Fruit fly (Drosophila melanogaster): ENCODE results near the gene CG8475.

Gene CG8475

DNA sequence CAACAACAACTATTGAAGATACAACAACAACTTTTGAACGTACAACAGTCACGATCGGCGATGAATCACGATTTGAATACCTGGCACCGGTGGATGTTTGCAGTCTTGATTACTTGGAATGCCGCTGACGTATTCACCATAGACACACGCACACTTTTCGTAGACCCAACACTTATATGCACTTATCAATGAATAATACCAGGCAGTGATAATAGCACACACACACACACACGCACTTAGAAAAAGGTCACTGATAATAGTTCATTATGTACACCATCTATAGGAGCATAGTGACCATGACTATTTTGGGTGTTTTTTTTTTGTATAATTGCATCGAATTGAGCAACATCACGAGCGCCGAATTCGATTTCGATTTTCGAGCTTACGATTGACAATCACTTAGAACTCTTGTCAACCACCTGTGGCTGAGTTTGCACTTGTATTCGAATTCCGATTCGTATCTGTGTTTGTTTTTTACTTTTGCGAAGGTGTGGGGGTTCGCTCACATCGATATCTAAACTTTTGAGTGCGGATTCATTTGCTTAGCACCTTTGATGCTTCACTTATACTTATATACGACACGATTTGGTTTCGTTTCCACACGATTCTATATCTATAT is 42.4 kb upstream of the CG8475 start:
- peak; percentile 18 for TF ChIP-seq corto (GFP tag; optimal IDR thresholded peaks at IDR 0.05)
- TF ChIP-seq CG11504 (tag; optimal IDR thresholded peaks at IDR 0.05) = no peak
- TF ChIP-seq Hr51 (GFP tag; optimal IDR thresholded peaks at IDR 0.05) = no peak
- TF ChIP-seq grn (GFP tag; optimal IDR thresholded peaks at IDR 0.05) = peak; percentile 4
- no peak for TF ChIP-seq dimm (GFP tag; IDR thresholded peaks at IDR 0.05)
- no peak for TF ChIP-seq sr (GFP tag; IDR thresholded peaks at IDR 0.05)
- no peak for TF ChIP-seq CG14050 (GFP tag; IDR thresholded peaks at IDR 0.05)
- no peak for TF ChIP-seq pros (GFP tag; optimal IDR thresholded peaks at IDR 0.05)
- no peak for TF ChIP-seq CG16779 (GFP tag; IDR thresholded peaks at IDR 0.05)
- TF ChIP-seq Hmr (GFP tag; optimal IDR thresholded peaks at IDR 0.05) = no peak
- TF ChIP-seq CG10147 (GFP tag; optimal IDR thresholded peaks at IDR 0.05) = no peak
- TF ChIP-seq cg (GFP tag; optimal IDR thresholded peaks at IDR 0.05) = peak; percentile 79
- TF ChIP-seq al (GFP tag; IDR thresholded peaks at IDR 0.05) = no peak
- peak; percentile 55 for TF ChIP-seq exex (tag; optimal IDR thresholded peaks at IDR 0.05)
- TF ChIP-seq kah (GFP tag; optimal IDR thresholded peaks at IDR 0.05) = peak; percentile 88
- peak; percentile 43; the same call in 1 of the 3 replicates for TF ChIP-seq z (GFP tag; IDR thresholded peaks at IDR 0.05)
- peak; percentile 24 for TF ChIP-seq mirr (GFP tag; optimal IDR thresholded peaks at IDR 0.05)
- TF ChIP-seq CkIIα-i1 (GFP tag; IDR thresholded peaks at IDR 0.05) = no peak
- peak; percentile 20 for TF ChIP-seq kni (GFP tag; optimal IDR thresholded peaks at IDR 0.05)
- peak; percentile 9 for TF ChIP-seq CG8359 (GFP tag; optimal IDR thresholded peaks at IDR 0.05; ENCODE audit: borderline replicate concordance)
- peak; percentile 21 for TF ChIP-seq lab (GFP tag; optimal IDR thresholded peaks at IDR 0.05)
- no peak for TF ChIP-seq CG8944 (GFP tag; optimal IDR thresholded peaks at IDR 0.05)
- peak; percentile 26 for TF ChIP-seq Asciz (GFP tag; optimal IDR thresholded peaks at IDR 0.05)
- TF ChIP-seq CG13894 (tag; optimal IDR thresholded peaks at IDR 0.05) = no peak
- TF ChIP-seq CG3407 (GFP tag; optimal IDR thresholded peaks at IDR 0.05) = no peak
- TF ChIP-seq Six4 (GFP tag; optimal IDR thresholded peaks at IDR 0.05) = no peak
- no peak for TF ChIP-seq Poxn (GFP tag; IDR thresholded peaks at IDR 0.05)
- no peak for TF ChIP-seq CG7745 (tag; optimal IDR thresholded peaks at IDR 0.05)
- TF ChIP-seq E2f2 (GFP tag; IDR thresholded peaks at IDR 0.05) = no peak
- TF ChIP-seq CG6813 (GFP tag; optimal IDR thresholded peaks at IDR 0.05) = peak; percentile 16
- TF ChIP-seq CG2199 (GFP tag; IDR thresholded peaks at IDR 0.05) = no peak
- TF ChIP-seq CG8388 (GFP tag; optimal IDR thresholded peaks at IDR 0.05) = no peak
- no peak for TF ChIP-seq fd102C (GFP tag; optimal IDR thresholded peaks at IDR 0.05)
- no peak for TF ChIP-seq dm (GFP tag; optimal IDR thresholded peaks at IDR 0.05)
- TF ChIP-seq sug (tag; optimal IDR thresholded peaks at IDR 0.05) = peak; percentile 12
- TF ChIP-seq Hr78 (GFP tag; optimal IDR thresholded peaks at IDR 0.05) = peak in 1 of 2 experiments; percentile 90
- TF ChIP-seq Hey (tag; optimal IDR thresholded peaks at IDR 0.05) = peak; percentile 41
- no peak for TF ChIP-seq lov (optimal IDR thresholded peaks at IDR 0.05)
- no peak for TF ChIP-seq lov (GFP tag; IDR thresholded peaks at IDR 0.05)
- TF ChIP-seq Hr39 (optimal IDR thresholded peaks at IDR 0.05) = no peak
- TF ChIP-seq eve (GFP tag; optimal IDR thresholded peaks at IDR 0.05) = peak in 1 of 2 experiments; percentile 74
- no peak for TF ChIP-seq CG10366 (GFP tag; IDR thresholded peaks at IDR 0.05)
- TF ChIP-seq CG15479 (GFP tag; optimal IDR thresholded peaks at IDR 0.05) = peak; percentile 24
- no peak for TF ChIP-seq CG3847 (GFP tag; IDR thresholded peaks at IDR 0.05)
- TF ChIP-seq en (GFP tag; optimal IDR thresholded peaks at IDR 0.05) = no peak
- TF ChIP-seq CG6683 (GFP tag; optimal IDR thresholded peaks at IDR 0.05) = no peak
- TF ChIP-seq CG3281 (GFP tag; optimal IDR thresholded peaks at IDR 0.05) = peak; percentile 5
- no peak for TF ChIP-seq CG9437 (GFP tag; optimal IDR thresholded peaks at IDR 0.05)
- no peak for TF ChIP-seq ash1 (GFP tag; optimal IDR thresholded peaks at IDR 0.05)
- TF ChIP-seq Pdp1 (GFP tag; optimal IDR thresholded peaks at IDR 0.05) = peak in 1 of 2 experiments; percentile 73
